Fruit fly (Drosophila melanogaster): ENCODE data around the gene Npl4.

The Npl4 gene

dm6 chr3R:25630541-25630940, 6.1 kb upstream of the Npl4 start (continued):
- TF ChIP-seq dmrt11E (tag; optimal IDR thresholded peaks at IDR 0.05) (peak; percentile 20), vvl (GFP tag; IDR thresholded peaks at IDR 0.05) (peak; percentile 38), CG17829 (tag; optimal IDR thresholded peaks at IDR 0.05) (peak; percentile 11), lmd (GFP tag; IDR thresholded peaks at IDR 0.05) (peak; percentile 39; the same call in 1 of the 2 replicates), CG10979 (tag; optimal IDR thresholded peaks at IDR 0.05) (peak; percentile 19), CoRest (tag; optimal IDR thresholded peaks at IDR 0.05) (peak; percentile 18), Fer1 (GFP tag; optimal IDR thresholded peaks at IDR 0.05) (peak; percentile 25), sisA (GFP tag; IDR thresholded peaks at IDR 0.05) (peak; percentile 23; the same call in 1 of the 2 replicates), unpg (GFP tag; optimal IDR thresholded peaks at IDR 0.05) (peak; percentile 62), gem (tag; optimal IDR thresholded peaks at IDR 0.05) (peak; percentile 67)

DNA sequence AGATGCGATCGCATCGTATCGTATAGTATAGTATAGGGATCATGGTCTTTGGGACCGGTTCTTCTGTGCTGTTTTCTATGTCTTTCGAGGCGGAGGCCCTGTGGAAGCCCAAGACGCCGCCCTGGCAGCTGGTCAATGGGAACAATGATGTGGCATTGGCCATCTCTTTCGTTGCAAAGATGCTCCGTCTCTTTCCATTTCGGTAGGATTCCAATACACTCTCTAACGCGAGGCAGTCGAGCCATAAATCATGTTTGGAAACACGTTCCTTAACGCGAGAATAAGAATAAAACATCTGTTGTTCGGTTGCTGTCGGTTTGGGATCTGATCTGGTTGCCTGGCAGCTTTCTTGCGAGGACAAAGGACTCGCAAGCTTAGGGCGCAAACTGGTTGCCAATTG, 4.2 kb upstream of the Npl4 start:
- TF ChIP-seq CG10321 (GFP tag; IDR thresholded peaks at IDR 0.05), result peak; percentile 49; the same call in 1 of the 2 replicates
- TF ChIP-seq D (optimal IDR thresholded peaks at IDR 0.05), result peak; percentile 89
- no peak for TF ChIP-seq D (GFP tag; optimal IDR thresholded peaks at IDR 0.05)
- TF ChIP-seq cad (GFP tag; optimal IDR thresholded peaks at IDR 0.05), result peak; percentile 68
- TF ChIP-seq CG1832 (GFP tag; optimal IDR thresholded peaks at IDR 0.05), result peak; percentile 55
- TF ChIP-seq chinmo (GFP tag; IDR thresholded peaks at IDR 0.05; ENCODE audit: partially characterized antibody), result 0 out of 4 replicates have a peak, but pooled peaks have one; percentile 28
- TF ChIP-seq ac (GFP tag; optimal IDR thresholded peaks at IDR 0.05), result peak; percentile 33
- TF ChIP-seq CG12659 (GFP tag; optimal IDR thresholded peaks at IDR 0.05), result no peak
- TF ChIP-seq pros (GFP tag; optimal IDR thresholded peaks at IDR 0.05), result peak; percentile 79
- TF ChIP-seq onecut (GFP tag; IDR thresholded peaks at IDR 0.05), result no peak
- no peak for TF ChIP-seq CG17829 (tag; optimal IDR thresholded peaks at IDR 0.05)
- TF ChIP-seq twi (tag; optimal IDR thresholded peaks at IDR 0.05), result peak; percentile 12

DNA sequence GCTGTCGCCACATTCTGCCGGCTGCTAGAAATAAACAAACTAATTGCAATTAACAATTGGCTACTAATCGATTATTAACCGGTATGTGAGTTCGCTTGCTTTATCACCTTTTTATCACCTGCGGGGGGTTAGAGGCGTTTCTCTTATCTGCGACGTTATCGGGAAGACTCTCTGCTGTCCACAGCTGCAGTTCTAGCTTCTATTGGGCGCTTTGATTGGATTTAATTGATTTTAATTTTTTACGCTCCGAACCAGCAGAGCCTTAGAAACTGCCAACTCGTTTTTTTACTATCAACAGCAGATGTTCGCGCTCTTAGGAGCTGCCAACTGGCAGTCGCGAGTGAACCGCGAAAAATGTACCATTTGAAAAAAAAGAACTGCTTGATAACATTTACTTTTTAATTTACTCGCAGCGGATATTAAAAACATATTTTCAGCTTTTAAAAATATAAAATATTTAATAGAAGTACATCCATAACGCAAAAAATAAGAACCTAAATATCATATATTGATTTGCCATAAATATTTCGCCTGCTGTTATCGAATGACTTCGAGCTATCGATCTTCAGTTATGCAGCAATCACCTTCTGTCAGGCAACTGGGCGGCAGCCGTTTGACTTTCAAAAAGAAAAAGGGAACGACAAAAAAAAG, 2.3 kb upstream of the Npl4 start, which contains the start of gene Ssadh:
TSS of gene Ssadh (minus strand) at position 300 of the 651 bp plus-strand sequence.
- TF ChIP-seq mirr (GFP tag; optimal IDR thresholded peaks at IDR 0.05) (no peak), cato (GFP tag; optimal IDR thresholded peaks at IDR 0.05; ENCODE audit: borderline replicate concordance) (no peak), CG12155 (GFP tag; optimal IDR thresholded peaks at IDR 0.05) (no peak), Mes4 (GFP tag; optimal IDR thresholded peaks at IDR 0.05) (no peak), CG8089 (GFP tag; optimal IDR thresholded peaks at IDR 0.05) (no peak), Fer2 (tag; optimal IDR thresholded peaks at IDR 0.05) (no peak), tll (GFP tag; optimal IDR thresholded peaks at IDR 0.05) (no peak), Adf1 (GFP tag; IDR thresholded peaks at IDR 0.05) (peak; percentile 49), Scr (GFP tag; IDR thresholded peaks at IDR 0.05; ENCODE audit: partially characterized antibody) (peak; percentile 57), CG12236 (GFP tag; optimal IDR thresholded peaks at IDR 0.05) (no peak), sc (optimal IDR thresholded peaks at IDR 0.05) (no peak), sc (GFP tag; optimal IDR thresholded peaks at IDR 0.05) (no peak), Sox102F (GFP tag; optimal IDR thresholded peaks at IDR 0.05) (no peak), MESR4 (GFP tag; optimal IDR thresholded peaks at IDR 0.05) (peak; percentile 22), Nf-YC (tag; optimal IDR thresholded peaks at IDR 0.05) (peak; percentile 3), CG13296 (GFP tag; optimal IDR thresholded peaks at IDR 0.05) (no peak), B-H2 (GFP tag; optimal IDR thresholded peaks at IDR 0.05) (no peak), p53 (GFP tag; optimal IDR thresholded peaks at IDR 0.05) (no peak), Deaf1 (tag; optimal IDR thresholded peaks at IDR 0.05) (no peak), CG10431 (GFP tag; optimal IDR thresholded peaks at IDR 0.05) (no peak), Ravus (GFP tag; IDR thresholded peaks at IDR 0.05) (no peak), CG7357 (GFP tag; IDR thresholded peaks at IDR 0.05) (no peak), ato (GFP tag; IDR thresholded peaks at IDR 0.05; ENCODE audit: partially characterized antibody) (0 out of 2 replicates have a peak, but pooled peaks have one; percentile 47), Sin3A (optimal IDR thresholded peaks at IDR 0.05) (peak; percentile 69), h (optimal IDR thresholded peaks at IDR 0.05) (no peak), ara (GFP tag; IDR thresholded peaks at IDR 0.05) (no peak), TFAM (GFP tag; optimal IDR thresholded peaks at IDR 0.05) (no peak)
